Worm (Caenorhabditis elegans) whole organism, L1 larva: ENCODE data around the gene syf-3.

Experiments
- C04F5.9 ChIP-seq: sonication (generic microtip); optimal IDR thresholded peaks from 2 replicates; lab custom pipeline; 2016; ENCODE audit warnings: missing genetic modification characterization, missing compliant biosample characterization
- C34B4.2 ChIP-seq: sonication (generic microtip); optimal IDR thresholded peaks from 2 replicates; lab custom pipeline; 2017; ENCODE audit warnings: mild to moderate bottlenecking, missing genetic modification characterization, missing compliant biosample characterization
- Y116A8C.19 ChIP-seq: sonication (generic microtip); optimal IDR thresholded peaks from 2 replicates; lab custom pipeline; 2016; ENCODE audit warnings: missing compliant biosample characterization, missing genetic modification characterization, borderline replicate concordance
- alr-1 ChIP-seq: fragments of 200-800 bp; sonication (Bioruptor generic); optimal IDR thresholded peaks from 2 replicates; lab custom pipeline; 2018; ENCODE audit warnings: borderline replicate concordance, mild to moderate bottlenecking, missing genetic modification characterization, missing compliant biosample characterization
- blmp-1 ChIP-seq: fragments of 150-350 bp; optimal IDR thresholded peaks from 2 replicates; lab custom pipeline; 2014; ENCODE audit warnings: missing biosample characterization, missing genetic modification characterization
- ceh-90 ChIP-seq: sonication (generic microtip); optimal IDR thresholded peaks from 2 replicates; lab custom pipeline; 2016; ENCODE audit warnings: missing genetic modification characterization, missing compliant biosample characterization
- ces-1 ChIP-seq: fragments of 150-350 bp; optimal IDR thresholded peaks from 2 replicates; lab custom pipeline; 2014; ENCODE audit warnings: missing biosample characterization, missing genetic modification reagents, missing genetic modification characterization
- efl-1 ChIP-seq, 4 experiments: fragments of 150-350 bp; optimal IDR thresholded peaks in 3 of 4; peaks in 1 of 4; 1 replicate in 1 of 4; 2 replicates in 3 of 4; lab custom pipeline; 2014; ENCODE audit warnings: missing biosample characterization in 2 of 4, missing genetic modification characterization in 2 of 4, missing genetic modification reagents in 2 of 4
- efl-3 ChIP-seq: fragments of 200-800 bp; sonication (Bioruptor generic); optimal IDR thresholded peaks from 2 replicates; lab custom pipeline; 2018; ENCODE audit warnings: mild to moderate bottlenecking, missing genetic modification characterization, missing compliant biosample characterization
- elt-2 ChIP-seq: sonication (generic microtip); optimal IDR thresholded peaks from 2 replicates; lab custom pipeline; 2016; ENCODE audit warnings: missing genetic modification characterization, mild to moderate bottlenecking, inconsistent platforms, missing compliant biosample characterization, missing genetic modification reagents
- fos-1 ChIP-seq: fragments of 150-350 bp; optimal IDR thresholded peaks from 2 replicates; lab custom pipeline; 2014; ENCODE audit warnings: missing biosample characterization, missing genetic modification characterization
- isw-1 ChIP-seq: fragments of 200-800 bp; sonication (Bioruptor generic); IDR thresholded peaks from 2 replicates; pipeline ENCODE4 v1.3.6; 2022; ENCODE audit warnings: missing genetic modification characterization, missing compliant biosample characterization
- lin-14 ChIP-seq: fragments of 200-800 bp; sonication (Bioruptor generic); optimal IDR thresholded peaks from 2 replicates; lab custom pipeline; 2018; ENCODE audit warnings: mild to moderate bottlenecking, missing genetic modification characterization, moderate library complexity, missing compliant biosample characterization
- lin-35 ChIP-seq, 2 experiments: fragments of 150-350 bp; optimal IDR thresholded peaks; 2 replicates each; lab custom pipeline; 2014; ENCODE audit warnings: missing biosample characterization in 2 of 2, missing genetic modification characterization in 2 of 2, missing genetic modification reagents in 2 of 2
- mab-9 ChIP-seq: fragments of 200-800 bp; sonication (Bioruptor generic); IDR thresholded peaks from 2 replicates; pipeline ENCODE4 v1.3.6; 2022; ENCODE audit warnings: missing genetic modification reagents, missing genetic modification characterization, missing compliant biosample characterization
- mef-2 ChIP-seq: fragments of 150-350 bp; optimal IDR thresholded peaks from 2 replicates; lab custom pipeline; 2014; ENCODE audit warnings: missing biosample characterization, missing genetic modification characterization
- mep-1 ChIP-seq: fragments of 150-350 bp; optimal IDR thresholded peaks from 2 replicates; lab custom pipeline; 2014; ENCODE audit warnings: missing biosample characterization, missing genetic modification characterization
- nhr-11 ChIP-seq: fragments of 150-350 bp; optimal IDR thresholded peaks from 2 replicates; lab custom pipeline; 2014; ENCODE audit warnings: missing biosample characterization, missing genetic modification characterization
- nhr-12 ChIP-seq: sonication (generic microtip); optimal IDR thresholded peaks from 2 replicates; lab custom pipeline; 2017; ENCODE audit warnings: missing biosample characterization, missing genetic modification characterization
- nhr-20 ChIP-seq: sonication (generic microtip); optimal IDR thresholded peaks from 2 replicates; lab custom pipeline; 2016; ENCODE audit warnings: mild to moderate bottlenecking, missing genetic modification characterization, missing compliant biosample characterization
- nhr-28 ChIP-seq: fragments of 150-350 bp; optimal IDR thresholded peaks from 2 replicates; lab custom pipeline; 2014; ENCODE audit warnings: missing biosample characterization, missing genetic modification characterization
- nhr-71 ChIP-seq: sonication (generic microtip); optimal IDR thresholded peaks from 2 replicates; lab custom pipeline; 2016; ENCODE audit warnings: mild to moderate bottlenecking, missing genetic modification characterization, moderate library complexity, missing compliant biosample characterization
- nhr-76 ChIP-seq: sonication (generic microtip); optimal IDR thresholded peaks from 2 replicates; lab custom pipeline; 2017; ENCODE audit warnings: missing biosample characterization, missing genetic modification characterization
- nhr-90 ChIP-seq: sonication (generic microtip); optimal IDR thresholded peaks from 2 replicates; lab custom pipeline; 2016; ENCODE audit warnings: mild to moderate bottlenecking, missing genetic modification characterization, missing compliant biosample characterization; ENCODE audit not compliant: poor library complexity
- pag-3 ChIP-seq: sonication (generic microtip); optimal IDR thresholded peaks from 2 replicates; lab custom pipeline; 2017; ENCODE audit warnings: missing genetic modification characterization, mild to moderate bottlenecking, missing compliant biosample characterization, antibody characterized with exemption, borderline replicate concordance; ENCODE audit not compliant: insufficient read depth
- pax-3 ChIP-seq: fragments of 200-800 bp; sonication (Bioruptor generic); optimal IDR thresholded peaks from 2 replicates; lab custom pipeline; 2018; ENCODE audit warnings: mild to moderate bottlenecking, missing genetic modification characterization, moderate library complexity, missing compliant biosample characterization
- sup-37 ChIP-seq: fragments of 200-800 bp; sonication (Bioruptor generic); optimal IDR thresholded peaks from 2 replicates; lab custom pipeline; 2018; ENCODE audit warnings: mild to moderate bottlenecking, missing genetic modification characterization, missing compliant biosample characterization
- tlp-1 ChIP-seq: fragments of 150-350 bp; optimal IDR thresholded peaks from 2 replicates; lab custom pipeline; 2014; ENCODE audit warnings: missing biosample characterization, missing genetic modification characterization
- unc-130 ChIP-seq: fragments of 150-350 bp; optimal IDR thresholded peaks from 2 replicates; lab custom pipeline; 2017; ENCODE audit warnings: missing biosample characterization, missing genetic modification characterization, inconsistent platforms
- unc-86 ChIP-seq: sonication (generic microtip); optimal IDR thresholded peaks from 2 replicates; lab custom pipeline; 2016; ENCODE audit warnings: missing genetic modification characterization, missing compliant biosample characterization
- zag-1 ChIP-seq: fragments of 150-350 bp; optimal IDR thresholded peaks from 2 replicates; lab custom pipeline; 2014; ENCODE audit warnings: missing biosample characterization, missing genetic modification characterization

The syf-3 gene

ce11 chrV:5927347-5927746 lies 12.5 kb upstream of the syf-3 start, which contains the start of gene srsx-17:
Gene srsx-17, plus strand, starts transcription at chrV:5927647.
- TF ChIP-seq efl-1 (optimal IDR thresholded peaks at IDR 0.05; lab: Kevin White, UChicago) (no peak), efl-1 (GFP tag; optimal IDR thresholded peaks at IDR 0.05 in 1 of 2; lab: Kevin White, UChicago) (peak in 1 of 2 experiments; percentile 18), nhr-20 (tag; lab: Kevin White, UChicago) (no peak)

- TF ChIP-seq nhr-76 (tag; lab: Kevin White, UChicago) (no peak), efl-1 (optimal IDR thresholded peaks at IDR 0.05; lab: Kevin White, UChicago) (no peak), efl-1 (GFP tag; optimal IDR thresholded peaks at IDR 0.05 in 1 of 2; lab: Kevin White, UChicago) (peak in 1 of 2 experiments; percentile 89)
Measured at ce11 chrV:5928006-5928405, 11.8 kb upstream of the syf-3 start.

ce11 chrV:5930588-5930987 lies 9.2 kb upstream of the syf-3 start, which contains the start of gene galt-1:
Gene galt-1, plus strand, starts transcription at chrV:5930905.
- TF ChIP-seq Y116A8C.19: no peak
- no peak for TF ChIP-seq nhr-90
- no peak for TF ChIP-seq isw-1 (GFP tag; lab: Robert Waterston, UW)
- peak; percentile 37 for TF ChIP-seq elt-2 (tag; lab: Kevin White, UChicago)

ce11 chrV:5936691-5937090 lies 3.1 kb upstream of the syf-3 start, which contains the start of the genes M03F8.5 and M03F8.7:
Gene M03F8.5, minus strand, starts transcription at chrV:5936791.
Gene M03F8.7, plus strand, starts transcription at chrV:5936939.
- TF ChIP-seq Y116A8C.19 (no peak), nhr-71 (no peak), unc-130 (tag; lab: Kevin White, UChicago) (no peak), nhr-28 (no peak), nhr-76 (tag; lab: Kevin White, UChicago) (no peak), sup-37 (GFP tag; lab: Kevin White, UChicago) (no peak)

ce11 chrV:5943167-5943566 lies 3.3 kb downstream of the syf-3 start, which contains the start of gene pst-1:
Gene pst-1, plus strand, starts transcription at chrV:5943467.
- no peak for TF ChIP-seq fos-1 (tag; lab: Kevin White, UChicago)
- no peak for TF ChIP-seq ceh-90 (tag; lab: Kevin White, UChicago)
- no peak for TF ChIP-seq lin-35 (GFP tag; optimal IDR thresholded peaks at IDR 0.05; lab: Kevin White, UChicago)
- no peak for TF ChIP-seq nhr-11 (tag; lab: Kevin White, UChicago)
- TF ChIP-seq C04F5.9 (tag; lab: Kevin White, UChicago): no peak
- TF ChIP-seq unc-86 (tag; lab: Kevin White, UChicago): no peak
- no peak for TF ChIP-seq zag-1

- TF ChIP-seq Y116A8C.19: no peak
- TF ChIP-seq blmp-1 (tag; lab: Kevin White, UChicago): peak; percentile 26
- TF ChIP-seq mep-1: no peak
- TF ChIP-seq, all 84 proteins: peak for 1
Measured at ce11 chrV:5949674-5950149, 9.9 kb downstream of the syf-3 start.

- TF ChIP-seq blmp-1 (tag; lab: Kevin White, UChicago): peak; percentile 31
- TF ChIP-seq tlp-1 (tag; lab: Kevin White, UChicago): no peak
Measured at ce11 chrV:5951133-5951532, 11.3 kb downstream of the syf-3 start, which contains the start of gene M03F8.1. Gene M03F8.1, plus strand, starts transcription at chrV:5951433.

ce11 chrV:5953086-5953485 lies 13.3 kb downstream of the syf-3 start:
- TF ChIP-seq mab-9 (GFP tag; lab: Robert Waterston, UW) (no peak), alr-1 (tag; lab: Kevin White, UChicago) (no peak), nhr-71 (no peak), sup-37 (GFP tag; lab: Kevin White, UChicago) (no peak), pax-3 (tag; lab: Kevin White, UChicago) (no peak), nhr-12 (no peak), efl-3 (GFP tag; lab: Kevin White, UChicago) (no peak), C34B4.2 (no peak), lin-14 (GFP tag; lab: Kevin White, UChicago) (no peak), ces-1 (no peak), isw-1 (GFP tag; lab: Robert Waterston, UW) (no peak), pag-3 (tag; lab: Kevin White, UChicago) (no peak), elt-2 (tag; lab: Kevin White, UChicago) (no peak), mef-2 (tag; lab: Kevin White, UChicago) (no peak), blmp-1 (tag; lab: Kevin White, UChicago) (no peak)
